Worm (Caenorhabditis elegans): ENCODE measurements around the gene ZK185.1.

DNA sequence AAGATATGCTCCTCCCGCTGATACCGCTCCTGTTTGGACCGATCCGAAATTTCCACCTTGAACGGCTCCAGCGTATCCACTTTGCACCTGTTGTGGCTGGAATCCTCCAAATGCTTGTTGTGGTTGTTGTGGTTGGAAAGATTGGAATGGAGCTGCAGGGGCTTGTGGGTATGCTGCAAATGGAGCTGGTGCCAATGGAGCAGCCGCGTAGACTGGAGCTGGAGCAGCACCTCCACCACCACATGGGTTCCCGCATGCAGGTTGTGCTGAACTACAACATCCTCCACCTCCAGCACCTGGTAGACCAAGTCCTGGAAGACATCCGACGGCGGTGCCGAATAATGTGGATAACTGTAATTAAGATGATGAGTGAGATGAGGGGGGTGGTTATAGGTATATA, 24.9 kb upstream of the ZK185.1 start:
- TF ChIP-seq unc-130 (tag; optimal IDR thresholded peaks at IDR 0.05) = no peak
- no peak for TF ChIP-seq nhr-11 (tag; optimal IDR thresholded peaks at IDR 0.05)
- TF ChIP-seq aly-2 (tag; optimal IDR thresholded peaks at IDR 0.05) = no peak
- no peak for TF ChIP-seq pqm-1 (tag; optimal IDR thresholded peaks at IDR 0.05)
- TF ChIP-seq vab-15 (tag; optimal IDR thresholded peaks at IDR 0.05) = no peak
- no peak for TF ChIP-seq nhr-71 (tag; optimal IDR thresholded peaks at IDR 0.05)
- TF ChIP-seq lin-13 (GFP tag; optimal IDR thresholded peaks at IDR 0.05) = no peak
- no peak for TF ChIP-seq nhr-76 (tag; optimal IDR thresholded peaks at IDR 0.05)
- TF ChIP-seq ceh-82 (tag; optimal IDR thresholded peaks at IDR 0.05) = no peak
- no peak for TF ChIP-seq ama-1 (optimal IDR thresholded peaks at IDR 0.05)
- TF ChIP-seq elt-3 (tag; optimal IDR thresholded peaks at IDR 0.05) = no peak

Measured in whole organism, L1 larva.